Worm (Caenorhabditis elegans) whole organism, mixed stage, embryonic: ENCODE data around the gene ergi-3.

Experiments used
- M03D4.4 ChIP-seq: sonication (generic microtip); optimal IDR thresholded peaks from 2 replicates; lab custom pipeline; 2017; ENCODE audit warnings: mild to moderate bottlenecking, missing genetic modification characterization, missing compliant biosample characterization
- bed-3 ChIP-seq: fragments of 200-800 bp; sonication (Bioruptor generic); optimal IDR thresholded peaks from 3 replicates; lab custom pipeline; 2018; ENCODE audit warnings: mild to moderate bottlenecking, missing genetic modification characterization, moderate library complexity, missing compliant biosample characterization
- ceh-39 ChIP-seq: fragments of 150-350 bp; optimal IDR thresholded peaks from 2 replicates; lab custom pipeline; 2014; ENCODE audit warnings: missing biosample characterization, missing genetic modification characterization
- ceh-43 ChIP-seq: fragments of 200-800 bp; sonication (Bioruptor generic); optimal IDR thresholded peaks from 2 replicates; lab custom pipeline; 2018; ENCODE audit warnings: mild to moderate bottlenecking, missing genetic modification characterization, moderate library complexity, missing compliant biosample characterization
- ceh-83 ChIP-seq: fragments of 200-800 bp; sonication (Bioruptor generic); optimal IDR thresholded peaks from 2 replicates; lab custom pipeline; 2018; ENCODE audit warnings: mild to moderate bottlenecking, missing genetic modification characterization, missing compliant biosample characterization
- ces-1 ChIP-seq: fragments of 150-350 bp; optimal IDR thresholded peaks from 2 replicates; lab custom pipeline; 2014; ENCODE audit warnings: missing biosample characterization, missing genetic modification reagents, missing genetic modification characterization
- cnd-1 ChIP-seq: fragments of 200-800 bp; sonication (Bioruptor generic); optimal IDR thresholded peaks from 2 replicates; lab custom pipeline; 2018; ENCODE audit warnings: mild to moderate bottlenecking, missing genetic modification characterization, missing compliant biosample characterization
- drap-1 ChIP-seq: fragments of 200-800 bp; sonication (Bioruptor generic); optimal IDR thresholded peaks from 3 replicates; lab custom pipeline; 2018; ENCODE audit warnings: mild to moderate bottlenecking, missing genetic modification characterization, missing compliant biosample characterization
- elt-1 ChIP-seq: sonication (generic microtip); optimal IDR thresholded peaks from 2 replicates; lab custom pipeline; 2017; ENCODE audit warnings: missing genetic modification characterization, mild to moderate bottlenecking, missing compliant biosample characterization, antibody characterized with exemption, moderate library complexity, borderline replicate concordance; ENCODE audit not compliant: insufficient read depth
- elt-3 ChIP-seq: fragments of 150-350 bp; optimal IDR thresholded peaks from 2 replicates; lab custom pipeline; 2014; ENCODE audit warnings: missing biosample characterization, missing genetic modification characterization
- flh-1 ChIP-seq: fragments of 200-800 bp; sonication (Bioruptor generic); optimal IDR thresholded peaks from 2 replicates; lab custom pipeline; 2018; ENCODE audit warnings: mild to moderate bottlenecking, missing genetic modification characterization, moderate library complexity, missing compliant biosample characterization
- ham-2 ChIP-seq: fragments of 200-800 bp; sonication (Bioruptor generic); optimal IDR thresholded peaks from 2 replicates; lab custom pipeline; 2018; ENCODE audit warnings: mild to moderate bottlenecking, missing genetic modification characterization, missing compliant biosample characterization
- hlh-1 ChIP-seq: fragments of 150-350 bp; optimal IDR thresholded peaks from 2 replicates; lab custom pipeline; 2014; ENCODE audit warnings: missing biosample characterization, missing genetic modification reagents, missing genetic modification characterization
- lin-13 ChIP-seq: fragments of 150-350 bp; optimal IDR thresholded peaks from 2 replicates; lab custom pipeline; 2014; ENCODE audit warnings: missing biosample characterization, missing genetic modification characterization
- lin-32 ChIP-seq: fragments of 200-800 bp; sonication (Bioruptor generic); optimal IDR thresholded peaks from 2 replicates; lab custom pipeline; 2018; ENCODE audit warnings: mild to moderate bottlenecking, missing genetic modification characterization, missing compliant biosample characterization
- lsy-2 ChIP-seq: fragments of 150-350 bp; optimal IDR thresholded peaks from 2 replicates; lab custom pipeline; 2014; ENCODE audit warnings: missing biosample characterization, missing genetic modification characterization
- mab-5 ChIP-seq: fragments of 150-350 bp; optimal IDR thresholded peaks from 2 replicates; lab custom pipeline; 2014; ENCODE audit warnings: missing biosample characterization, missing genetic modification characterization
- mls-2 ChIP-seq: sonication (generic microtip); optimal IDR thresholded peaks from 2 replicates; lab custom pipeline; 2016; ENCODE audit warnings: mild to moderate bottlenecking, missing genetic modification characterization, moderate library complexity, missing compliant biosample characterization
- nhr-12 ChIP-seq: fragments of 150-350 bp; optimal IDR thresholded peaks from 2 replicates; lab custom pipeline; 2014; ENCODE audit warnings: missing biosample characterization, missing genetic modification characterization
- nhr-237 ChIP-seq: fragments of 150-350 bp; optimal IDR thresholded peaks from 2 replicates; lab custom pipeline; 2014; ENCODE audit warnings: missing biosample characterization, missing genetic modification characterization
- nhr-28 ChIP-seq: fragments of 150-350 bp; optimal IDR thresholded peaks from 2 replicates; lab custom pipeline; 2014; ENCODE audit warnings: missing biosample characterization, missing genetic modification characterization
- nhr-76 ChIP-seq: sonication (generic microtip); optimal IDR thresholded peaks from 2 replicates; lab custom pipeline; 2017; ENCODE audit warnings: missing biosample characterization, missing genetic modification characterization
- pha-4 ChIP-seq: fragments of 150-350 bp; optimal IDR thresholded peaks from 2 replicates; lab custom pipeline; 2018; ENCODE audit warnings: missing biosample characterization, missing genetic modification reagents, missing genetic modification characterization
- snpc-4 ChIP-seq: fragments of 150-350 bp; optimal IDR thresholded peaks from 2 replicates; lab custom pipeline; 2014; ENCODE audit warnings: missing biosample characterization, missing genetic modification characterization
- tbx-8 ChIP-seq: fragments of 200-800 bp; sonication (Bioruptor generic); optimal IDR thresholded peaks from 2 replicates; lab custom pipeline; 2018; ENCODE audit warnings: mild to moderate bottlenecking, missing genetic modification characterization, moderate library complexity, missing compliant biosample characterization
- unc-120 ChIP-seq: sonication (generic microtip); optimal IDR thresholded peaks from 2 replicates; lab custom pipeline; 2017; ENCODE audit warnings: missing genetic modification characterization, missing compliant biosample characterization; ENCODE audit not compliant: poor library complexity, severe bottlenecking
- unc-39 ChIP-seq: fragments of 150-350 bp; optimal IDR thresholded peaks from 2 replicates; lab custom pipeline; 2014; ENCODE audit warnings: missing biosample characterization, missing genetic modification characterization
- unc-62 ChIP-seq: fragments of 150-350 bp; optimal IDR thresholded peaks from 2 replicates; lab custom pipeline; 2014; ENCODE audit warnings: missing biosample characterization, missing genetic modification reagents, missing genetic modification characterization
- zip-8 ChIP-seq: fragments of 150-350 bp; optimal IDR thresholded peaks from 2 replicates; lab custom pipeline; 2014; ENCODE audit warnings: missing biosample characterization, missing genetic modification characterization
- ztf-11 ChIP-seq: fragments of 150-350 bp; optimal IDR thresholded peaks from 2 replicates; lab custom pipeline; 2014; ENCODE audit warnings: missing biosample characterization, missing genetic modification characterization

Gene ergi-3

DNA sequence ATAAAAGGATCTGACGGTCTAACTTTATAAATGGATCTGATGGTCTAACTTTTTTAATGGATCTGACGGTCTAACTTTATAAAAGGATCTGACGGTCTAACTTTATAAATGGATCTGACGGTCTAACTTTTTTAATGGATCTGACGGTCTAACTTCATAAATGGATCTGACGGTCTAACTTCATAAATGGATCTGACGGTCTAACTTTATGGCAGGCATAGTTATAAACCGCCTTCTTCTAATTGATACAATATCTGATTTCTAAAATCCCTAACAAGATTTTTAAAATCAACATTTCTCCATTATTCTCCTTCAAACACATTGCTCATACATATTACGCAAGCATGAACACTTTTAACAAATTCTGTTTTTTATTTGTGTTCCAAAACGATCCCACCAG, 19.5 kb downstream of the ergi-3 start, which contains the start of gene K09A9.8:
Gene K09A9.8, minus strand, starts transcription at position 101 of the 400 bp plus-strand sequence.
- TF ChIP-seq snpc-4 (tag; lab: Kevin White, UChicago) (no peak), ham-2 (GFP tag; lab: Kevin White, UChicago) (no peak), ceh-83 (no peak), bed-3 (GFP tag; lab: Kevin White, UChicago) (no peak), elt-1 (tag; lab: Kevin White, UChicago) (no peak), ces-1 (GFP tag; lab: Kevin White, UChicago) (no peak), pha-4 (tag; lab: Kevin White, UChicago) (no peak), nhr-76 (tag; lab: Kevin White, UChicago) (no peak), cnd-1 (no peak), nhr-28 (tag; lab: Kevin White, UChicago) (no peak)

DNA sequence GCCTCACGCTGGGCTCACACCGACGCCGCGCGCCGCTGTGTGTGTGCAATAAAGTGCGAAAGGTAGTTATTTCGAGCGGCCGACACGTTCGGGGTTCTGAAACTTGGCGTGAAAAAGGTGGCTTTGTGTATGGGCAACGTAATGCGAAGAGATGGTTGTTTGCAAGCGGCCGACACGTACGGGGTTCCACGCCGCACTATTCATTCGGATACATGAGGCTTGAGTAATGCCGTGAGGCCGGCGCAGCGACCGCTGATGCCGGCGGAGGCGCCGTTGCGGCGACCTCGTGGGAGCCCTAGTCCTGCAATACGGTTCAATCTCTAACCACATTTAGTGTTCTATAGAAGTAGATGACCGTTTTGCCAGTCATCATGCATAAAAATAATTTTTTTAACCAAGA, 22.5 kb downstream of the ergi-3 start:
- TF ChIP-seq unc-39 (tag; lab: Kevin White, UChicago) (no peak), elt-1 (tag; lab: Kevin White, UChicago) (no peak), zip-8 (tag; lab: Kevin White, UChicago) (no peak), ztf-11 (tag; lab: Kevin White, UChicago) (no peak), tbx-8 (GFP tag; lab: Kevin White, UChicago) (no peak), nhr-12 (tag; lab: Kevin White, UChicago) (no peak), cnd-1 (no peak), ces-1 (GFP tag; lab: Kevin White, UChicago) (no peak), unc-120 (tag; lab: Kevin White, UChicago) (no peak), hlh-1 (no peak), nhr-237 (tag; lab: Kevin White, UChicago) (no peak), snpc-4 (tag; lab: Kevin White, UChicago) (no peak), M03D4.4 (tag; lab: Kevin White, UChicago) (no peak), nhr-76 (tag; lab: Kevin White, UChicago) (no peak), lsy-2 (tag; lab: Kevin White, UChicago) (no peak)

DNA sequence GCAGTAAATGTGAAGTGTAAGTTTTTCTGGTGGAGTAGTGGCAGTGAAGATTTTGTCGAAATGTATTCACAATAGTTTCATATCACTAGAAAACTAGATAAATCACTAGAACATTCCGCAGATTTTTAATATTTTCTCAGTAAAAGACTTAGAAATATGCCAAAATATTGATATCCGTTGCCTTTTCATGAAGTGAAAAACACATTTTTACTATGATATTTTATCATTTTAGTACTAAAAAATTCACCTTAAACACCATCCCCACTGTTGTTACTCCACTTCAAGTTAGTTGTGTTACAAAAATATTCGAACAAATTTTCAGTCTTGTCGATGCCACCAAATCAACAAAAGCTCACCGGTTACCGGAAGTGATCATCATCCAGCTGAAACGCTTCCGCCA, 23.2 kb downstream of the ergi-3 start:
- TF ChIP-seq mls-2 (tag; lab: Kevin White, UChicago): no peak
- TF ChIP-seq hlh-1: no peak
- no peak for TF ChIP-seq elt-3 (tag; lab: Kevin White, UChicago)
- no peak for TF ChIP-seq snpc-4 (tag; lab: Kevin White, UChicago)
- TF ChIP-seq nhr-76 (tag; lab: Kevin White, UChicago): no peak
- no peak for TF ChIP-seq drap-1 (GFP tag; lab: Kevin White, UChicago)
- no peak for TF ChIP-seq ceh-43 (GFP tag; lab: Kevin White, UChicago)
- no peak for TF ChIP-seq bed-3 (GFP tag; lab: Kevin White, UChicago)
- no peak for TF ChIP-seq nhr-28 (tag; lab: Kevin White, UChicago)
- no peak for TF ChIP-seq mab-5 (tag; lab: Kevin White, UChicago)
- no peak for TF ChIP-seq unc-39 (tag; lab: Kevin White, UChicago)
- TF ChIP-seq unc-62: no peak
- no peak for TF ChIP-seq lin-13 (tag; lab: Kevin White, UChicago)
- no peak for TF ChIP-seq lin-32
- TF ChIP-seq nhr-12 (tag; lab: Kevin White, UChicago): no peak
- no peak for TF ChIP-seq flh-1 (GFP tag; lab: Kevin White, UChicago)
- no peak for TF ChIP-seq ceh-39 (tag; lab: Kevin White, UChicago)
- TF ChIP-seq ham-2 (GFP tag; lab: Kevin White, UChicago): no peak
- no peak for TF ChIP-seq ceh-83
- no peak for TF ChIP-seq cnd-1
- TF ChIP-seq, all 35 proteins: peak for 0

DNA sequence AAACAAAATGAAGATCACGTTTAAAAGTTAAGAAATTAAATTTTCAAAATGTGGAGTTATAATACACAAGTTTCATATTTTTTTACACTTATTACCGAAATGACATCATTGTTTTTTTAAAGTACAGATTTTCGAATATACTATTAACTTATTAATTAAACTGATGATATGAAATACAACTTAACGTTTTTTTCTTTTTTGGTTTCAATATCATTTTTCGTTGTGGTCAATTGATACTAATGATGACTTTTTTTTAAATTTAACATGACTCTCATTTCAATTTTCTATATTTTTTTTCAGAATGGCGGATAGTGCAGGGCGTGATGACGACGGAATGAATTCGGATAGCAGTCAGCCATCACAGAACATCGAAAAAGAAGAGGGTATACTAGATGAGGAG, 25.5 kb downstream of the ergi-3 start, which contains the start of gene usp-33:
Gene usp-33, plus strand, starts transcription at position 301 of the 400 bp plus-strand sequence.
- no peak for TF ChIP-seq lin-13 (tag; lab: Kevin White, UChicago)
- no peak for TF ChIP-seq cnd-1
- no peak for TF ChIP-seq tbx-8 (GFP tag; lab: Kevin White, UChicago)
- no peak for TF ChIP-seq pha-4 (tag; lab: Kevin White, UChicago)
- TF ChIP-seq zip-8 (tag; lab: Kevin White, UChicago): no peak
- TF ChIP-seq ceh-39 (tag; lab: Kevin White, UChicago): no peak
- no peak for TF ChIP-seq ceh-43 (GFP tag; lab: Kevin White, UChicago)
